Worm (Caenorhabditis elegans): ENCODE data around the gene Y57A10A.29.

- TF ChIP-seq ahr-1 (tag; optimal IDR thresholded peaks at IDR 0.05) (no peak), fkh-6 (tag; optimal IDR thresholded peaks at IDR 0.05) (no peak), pha-4 (tag; optimal IDR thresholded peaks at IDR 0.05) (no peak), ama-1 (optimal IDR thresholded peaks at IDR 0.05) (no peak), dmd-4 (tag; optimal IDR thresholded peaks at IDR 0.05; ENCODE audit: borderline replicate concordance) (no peak), sdc-2 (tag; optimal IDR thresholded peaks at IDR 0.05) (no peak), unc-86 (tag; optimal IDR thresholded peaks at IDR 0.05) (no peak)
These were observed 23.8 kb downstream of the Y57A10A.29 start, which contains the start of gene sre-50 for ce11 chrII:12303142-12303541.

All from whole organism, late embryonic.